Fruit fly (Drosophila melanogaster) whole organism, embryonic: ENCODE data around the gene CG17752.

Experiments
- Ada2b ChIP-seq: fragments of 200-800 bp; sonication (Bioruptor generic); IDR thresholded peaks from 2 replicates; pipeline ENCODE4 v1.3.6; 2022; ENCODE audit warnings: missing biosample characterization, missing genetic modification characterization
- Bgb ChIP-seq: fragments of 200-800 bp; sonication (Bioruptor generic); IDR thresholded peaks from 2 replicates; pipeline ENCODE4 v1.3.6; 2022; ENCODE audit warnings: missing biosample characterization, missing genetic modification characterization; ENCODE audit not compliant: partially characterized antibody
- CG10147 ChIP-seq: fragments of 200-800 bp; sonication (Bioruptor generic); optimal IDR thresholded peaks from 2 replicates; lab custom pipeline; 2019; ENCODE audit warnings: missing biosample characterization, mild to moderate bottlenecking, missing genetic modification characterization, moderate library complexity
- CG10274 ChIP-seq: fragments of 200-800 bp; sonication (Bioruptor generic); optimal IDR thresholded peaks from 3 replicates; lab custom pipeline; 2017; ENCODE audit warnings: missing biosample characterization, mild to moderate bottlenecking, missing genetic modification characterization
- CG10979 ChIP-seq: fragments of 200-800 bp; sonication (Bioruptor generic); optimal IDR thresholded peaks from 2 replicates; lab custom pipeline; 2018; ENCODE audit warnings: missing biosample characterization, mild to moderate bottlenecking, missing genetic modification characterization, moderate library complexity
- CG12071 ChIP-seq: fragments of 200-800 bp; sonication (Bioruptor generic); optimal IDR thresholded peaks from 3 replicates; lab custom pipeline; 2018; ENCODE audit warnings: missing biosample characterization, mild to moderate bottlenecking, missing genetic modification characterization
- CG12219 ChIP-seq: fragments of 200-800 bp; sonication (Bioruptor generic); optimal IDR thresholded peaks from 3 replicates; lab custom pipeline; 2018; ENCODE audit warnings: missing biosample characterization, mild to moderate bottlenecking, missing genetic modification characterization
- CG12299 ChIP-seq: fragments of 200-800 bp; sonication (Bioruptor generic); optimal IDR thresholded peaks from 2 replicates; lab custom pipeline; 2018; ENCODE audit warnings: missing biosample characterization, mild to moderate bottlenecking, missing genetic modification characterization
- CG12659 ChIP-seq: fragments of 200-800 bp; sonication (Bioruptor generic); optimal IDR thresholded peaks from 3 replicates; lab custom pipeline; 2017; ENCODE audit warnings: mild to moderate bottlenecking, missing biosample characterization, missing genetic modification reagents, missing genetic modification characterization
- CG13296 ChIP-seq: fragments of 200-800 bp; sonication (Bioruptor generic); optimal IDR thresholded peaks from 3 replicates; lab custom pipeline; 2018; ENCODE audit warnings: missing biosample characterization, mild to moderate bottlenecking, missing genetic modification characterization
- CG18476 ChIP-seq: fragments of 200-800 bp; sonication (Bioruptor generic); optimal IDR thresholded peaks from 2 replicates; lab custom pipeline; 2016; ENCODE audit warnings: missing biosample characterization, mild to moderate bottlenecking, missing genetic modification characterization
- CG18599 ChIP-seq: fragments of 200-800 bp; sonication (Bioruptor generic); optimal IDR thresholded peaks from 3 replicates; lab custom pipeline; 2017; ENCODE audit warnings: missing biosample characterization, missing genetic modification characterization, mild to moderate bottlenecking, moderate library complexity, missing genetic modification reagents
- CG2129 ChIP-seq: fragments of 200-800 bp; sonication (Bioruptor generic); IDR thresholded peaks from 2 replicates; pipeline ENCODE4 v1.3.6; 2022; ENCODE audit warnings: missing biosample characterization, missing genetic modification characterization; ENCODE audit not compliant: partially characterized antibody
- CG32532 ChIP-seq: fragments of 200-800 bp; sonication (Bioruptor generic); IDR thresholded peaks from 2 replicates; pipeline ENCODE4 v1.3.6; 2022; ENCODE audit warnings: missing biosample characterization, missing genetic modification characterization
- CG4328 ChIP-seq: fragments of 200-800 bp; sonication (Bioruptor generic); optimal IDR thresholded peaks from 3 replicates; lab custom pipeline; 2017; ENCODE audit warnings: missing biosample characterization, missing genetic modification reagents, missing genetic modification characterization
- CG6791 ChIP-seq: fragments of 200-800 bp; sonication (Bioruptor generic); IDR thresholded peaks from 3 replicates; pipeline ENCODE4 v1.3.6; 2022; ENCODE audit warnings: missing biosample characterization, missing genetic modification characterization; ENCODE audit not compliant: partially characterized antibody
- CG8290 ChIP-seq, 3 experiments: fragments of 200-800 bp; sonication (Bioruptor generic); optimal IDR thresholded peaks; 2 replicates each; lab custom pipeline; 2016 to 2019; ENCODE audit warnings: missing biosample characterization in 3 of 3, missing genetic modification characterization in 3 of 3, mild to moderate bottlenecking in 2 of 3, moderate library complexity in 1 of 3
- CG9932 ChIP-seq: fragments of 200-800 bp; sonication (Bioruptor generic); IDR thresholded peaks from 2 replicates; pipeline ENCODE4 v1.3.6; 2022; ENCODE audit warnings: missing biosample characterization, missing genetic modification characterization
- CHES-1-like ChIP-seq: fragments of 200-800 bp; sonication (Bioruptor generic); optimal IDR thresholded peaks from 2 replicates; lab custom pipeline; 2016; ENCODE audit warnings: missing biosample characterization, missing genetic modification characterization
- CTCF ChIP-seq: fragments of 200-800 bp; sonication (Bioruptor generic); optimal IDR thresholded peaks from 2 replicates; lab custom pipeline; 2017; ENCODE audit warnings: missing biosample characterization, mild to moderate bottlenecking, missing genetic modification characterization, moderate library complexity
- Dip3 ChIP-seq: fragments of 200-800 bp; sonication (Bioruptor generic); optimal IDR thresholded peaks from 3 replicates; lab custom pipeline; 2016; ENCODE audit warnings: missing biosample characterization, missing genetic modification characterization
- E2f2 ChIP-seq: fragments of 200-800 bp; sonication (Bioruptor generic); IDR thresholded peaks from 2 replicates; pipeline ENCODE4 v1.3.6; 2022; ENCODE audit warnings: missing biosample characterization, missing genetic modification characterization
- H15 ChIP-seq: fragments of 200-800 bp; sonication (Bioruptor generic); IDR thresholded peaks from 3 replicates; pipeline ENCODE4 v1.3.6; 2022; ENCODE audit warnings: missing biosample characterization, missing genetic modification characterization
- Hmx ChIP-seq: fragments of 200-800 bp; sonication (Bioruptor generic); optimal IDR thresholded peaks from 2 replicates; lab custom pipeline; 2016; ENCODE audit warnings: missing biosample characterization, missing genetic modification characterization
- Lpt ChIP-seq: fragments of >200 bp; optimal IDR thresholded peaks from 2 replicates; lab custom pipeline; 2018; ENCODE audit warnings: missing biosample characterization, missing genetic modification characterization
- NC2β ChIP-seq: fragments of 200-800 bp; sonication (Bioruptor generic); optimal IDR thresholded peaks from 2 replicates; lab custom pipeline; 2016; ENCODE audit warnings: missing biosample characterization, missing genetic modification characterization
- Spps ChIP-seq: fragments of 200-800 bp; sonication (Bioruptor generic); optimal IDR thresholded peaks from 2 replicates; lab custom pipeline; 2018; ENCODE audit warnings: missing biosample characterization, mild to moderate bottlenecking, missing genetic modification characterization
- Usf ChIP-seq: fragments of 200-800 bp; sonication (Bioruptor generic); optimal IDR thresholded peaks from 2 replicates; lab custom pipeline; 2017; ENCODE audit warnings: missing genotype, missing biosample characterization, missing genetic modification characterization
- Vsx1 ChIP-seq: fragments of 200-800 bp; sonication (Bioruptor generic); optimal IDR thresholded peaks from 2 replicates; lab custom pipeline; 2017; ENCODE audit warnings: missing biosample characterization, mild to moderate bottlenecking, missing genetic modification characterization, missing genetic modification reagents
- Xbp1 ChIP-seq: fragments of 200-800 bp; sonication (Bioruptor generic); optimal IDR thresholded peaks from 3 replicates; lab custom pipeline; 2016; ENCODE audit warnings: missing biosample characterization, mild to moderate bottlenecking, missing genetic modification characterization
- bab2 ChIP-seq: fragments of 200-800 bp; sonication (Bioruptor generic); optimal IDR thresholded peaks from 2 replicates; lab custom pipeline; 2016; ENCODE audit warnings: missing biosample characterization, missing genetic modification characterization
- bsh ChIP-seq, 2 experiments: fragments of 200-800 bp; sonication (Bioruptor generic); optimal IDR thresholded peaks; 2 replicates each; lab custom pipeline; 2017 to 2018; ENCODE audit warnings: mild to moderate bottlenecking in 2 of 2, missing biosample characterization in 2 of 2, missing genetic modification characterization in 2 of 2, moderate library complexity in 1 of 2
- btn ChIP-seq: fragments of 200-800 bp; sonication (Bioruptor generic); optimal IDR thresholded peaks from 2 replicates; lab custom pipeline; 2016; ENCODE audit warnings: missing biosample characterization, missing genetic modification characterization
- cas ChIP-seq: fragments of 200-800 bp; sonication (Bioruptor generic); IDR thresholded peaks from 2 replicates; pipeline ENCODE4 v1.3.6; 2022; ENCODE audit warnings: missing biosample characterization, missing genetic modification characterization
- da ChIP-seq: fragments of 200-800 bp; sonication (Bioruptor generic); optimal IDR thresholded peaks from 2 replicates; lab custom pipeline; 2016; ENCODE audit warnings: missing biosample characterization, missing genetic modification characterization
- danr ChIP-seq: fragments of 200-800 bp; sonication (Bioruptor generic); IDR thresholded peaks from 2 replicates; pipeline ENCODE4 v1.3.6; 2022; ENCODE audit warnings: missing biosample characterization, missing genetic modification characterization
- dysf ChIP-seq: fragments of 200-800 bp; sonication (Bioruptor generic); IDR thresholded peaks from 3 replicates; pipeline ENCODE4 v1.3.6; 2022; ENCODE audit warnings: missing biosample characterization, missing genetic modification characterization
- exex ChIP-seq: fragments of 200-800 bp; sonication (Bioruptor generic); optimal IDR thresholded peaks from 4 replicates; lab custom pipeline; 2018; ENCODE audit warnings: missing biosample characterization, mild to moderate bottlenecking, missing genetic modification characterization, moderate library complexity
- gcm ChIP-seq: fragments of 200-800 bp; sonication (Bioruptor generic); optimal IDR thresholded peaks from 2 replicates; lab custom pipeline; 2019; ENCODE audit warnings: missing biosample characterization, mild to moderate bottlenecking, missing genetic modification characterization, moderate library complexity
- jumu ChIP-seq: fragments of 200-800 bp; sonication (Bioruptor generic); optimal IDR thresholded peaks from 3 replicates; lab custom pipeline; 2016; ENCODE audit warnings: missing biosample characterization, missing genetic modification characterization
- klu ChIP-seq: fragments of 200-800 bp; sonication (Bioruptor generic); IDR thresholded peaks from 2 replicates; pipeline ENCODE4 v1.3.6; 2022; ENCODE audit warnings: missing biosample characterization, missing genetic modification characterization
- lmd ChIP-seq: fragments of 200-800 bp; sonication (Bioruptor generic); IDR thresholded peaks from 2 replicates; pipeline ENCODE4 v1.3.6; 2022; ENCODE audit warnings: missing biosample characterization, missing genetic modification characterization
- luna ChIP-seq: fragments of 200-800 bp; sonication (Bioruptor generic); optimal IDR thresholded peaks from 2 replicates; lab custom pipeline; 2016; ENCODE audit warnings: missing biosample characterization, missing genetic modification characterization
- mld ChIP-seq: fragments of 200-800 bp; sonication (Bioruptor generic); IDR thresholded peaks from 3 replicates; pipeline ENCODE4 v1.3.6; 2022; ENCODE audit warnings: missing biosample characterization, missing genetic modification characterization; ENCODE audit not compliant: partially characterized antibody
- pfk ChIP-seq: fragments of 200-800 bp; sonication (Bioruptor generic); optimal IDR thresholded peaks from 2 replicates; lab custom pipeline; 2018; ENCODE audit warnings: missing biosample characterization, mild to moderate bottlenecking, missing genetic modification characterization, moderate library complexity
- sd ChIP-seq: fragments of 200-800 bp; sonication (Bioruptor generic); optimal IDR thresholded peaks from 3 replicates; lab custom pipeline; 2018; ENCODE audit warnings: missing biosample characterization, mild to moderate bottlenecking, missing genetic modification characterization, moderate library complexity
- trh ChIP-seq: fragments of 200-800 bp; sonication (Bioruptor generic); optimal IDR thresholded peaks from 2 replicates; lab custom pipeline; 2016; ENCODE audit warnings: missing biosample characterization, missing genetic modification characterization
- wdn ChIP-seq: fragments of 200-800 bp; sonication (Bioruptor generic); IDR thresholded peaks from 2 replicates; pipeline ENCODE4 v1.3.6; 2022; ENCODE audit warnings: missing biosample characterization, missing genetic modification characterization

Gene CG17752

DNA sequence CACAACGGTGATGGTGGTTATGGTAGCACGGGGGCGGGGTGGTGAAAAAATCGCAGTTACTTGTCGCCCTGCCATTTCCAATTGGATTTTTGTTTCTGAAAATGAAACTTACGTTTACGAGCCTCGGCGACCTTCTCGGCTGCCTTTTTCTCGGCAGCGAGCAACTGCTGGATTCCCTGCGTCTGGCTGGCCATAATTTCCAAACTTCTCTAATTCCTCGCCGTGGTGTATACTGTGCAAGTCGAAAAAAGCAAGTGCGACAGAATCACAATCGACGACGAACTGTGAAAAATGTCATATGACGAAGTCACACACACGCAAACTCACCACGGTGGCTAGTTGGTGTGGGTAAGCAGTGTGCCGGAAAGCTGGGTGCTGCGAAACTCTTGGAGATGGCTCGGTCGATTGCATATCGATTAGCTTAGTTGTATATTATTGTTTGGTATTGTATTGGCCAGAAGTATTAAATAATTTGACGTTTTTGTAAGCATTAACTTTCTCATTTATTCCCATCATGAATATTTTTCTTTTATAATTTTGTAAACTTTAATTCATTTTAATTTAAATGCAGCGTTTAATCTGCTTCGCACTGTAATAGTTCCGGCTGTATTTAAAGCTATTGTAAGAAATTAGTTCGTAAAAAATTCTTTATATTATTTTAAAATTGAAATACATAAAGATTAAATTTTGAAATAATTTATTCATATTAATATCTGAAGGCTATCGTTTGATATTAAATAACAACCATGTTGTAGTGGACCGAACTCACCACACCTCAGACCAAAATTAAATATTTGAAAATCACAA lies 34.3 kb downstream of the CG17752 start, which contains the start of gene Vha13 (continued):
- 0 out of 2 replicates have a peak, but pooled peaks have one; percentile 11 for TF ChIP-seq CG2129 (GFP tag; lab: Robert Waterston, UW)
- TF ChIP-seq cas (GFP tag; lab: Robert Waterston, UW) = peak; percentile 35; the same call in 1 of the 2 replicates
- TF ChIP-seq CG12219 (GFP tag; lab: Kevin White, UChicago) = peak; percentile 12
- no peak for TF ChIP-seq CG4328 (GFP tag; lab: Kevin White, UChicago)
- peak; percentile 16 for TF ChIP-seq bab2
- TF ChIP-seq Bgb (GFP tag; lab: Robert Waterston, UW) = peak; percentile 79
- TF ChIP-seq gcm (GFP tag; lab: Kevin White, UChicago) = peak; percentile 17
- peak; percentile 66 for TF ChIP-seq CG32532
- TF ChIP-seq mld = peak; percentile 48; the same call in 1 of the 3 replicates
- peak; percentile 70 for TF ChIP-seq CG13296 (GFP tag; lab: Kevin White, UChicago)
- no peak for TF ChIP-seq exex
- no peak for TF ChIP-seq CG18476 (GFP tag; lab: Kevin White, UChicago)
- TF ChIP-seq CG12071 = peak; percentile 53
- TF ChIP-seq CHES-1-like (GFP tag; lab: Kevin White, UChicago) = peak; percentile 39
- peak; percentile 63; the same call in 2 of the 3 replicates for TF ChIP-seq dysf (GFP tag; lab: Robert Waterston, UW)
- TF ChIP-seq CG12299 (tag; lab: Kevin White, UChicago) = peak; percentile 29
- peak; percentile 56 for TF ChIP-seq CG12659 (GFP tag; lab: Kevin White, UChicago)
- peak; percentile 82 for TF ChIP-seq CG6791
- peak; percentile 22 for TF ChIP-seq CTCF (GFP tag; lab: Kevin White, UChicago)
- peak; percentile 52; the same call in 1 of the 2 replicates for TF ChIP-seq danr (GFP tag; lab: Robert Waterston, UW)
- no peak for TF ChIP-seq CG10274 (GFP tag; lab: Kevin White, UChicago)
- peak in 1 of 2 experiments; percentile 30 for TF ChIP-seq bsh (GFP tag; optimal IDR thresholded peaks at IDR 0.05; lab: Kevin White, UChicago)
- no peak for TF ChIP-seq Vsx1 (GFP tag; lab: Kevin White, UChicago)
- no peak for TF ChIP-seq Spps (tag; lab: Kevin White, UChicago)
- TF ChIP-seq da = no peak
- TF ChIP-seq Xbp1 (GFP tag; lab: Kevin White, UChicago) = peak; percentile 64
- no peak for TF ChIP-seq luna (GFP tag; lab: Kevin White, UChicago)
- no peak for TF ChIP-seq jumu
- TF ChIP-seq CG9932 (GFP tag; lab: Robert Waterston, UW) = peak; percentile 91
- no peak for TF ChIP-seq btn (GFP tag; lab: Kevin White, UChicago)
- no peak for TF ChIP-seq trh (GFP tag; lab: Kevin White, UChicago)
- TF ChIP-seq wdn (GFP tag; lab: Robert Waterston, UW) = peak; percentile 18; the same call in 1 of the 2 replicates
- TF ChIP-seq Ada2b (GFP tag; lab: Robert Waterston, UW) = 0 out of 2 replicates have a peak, but pooled peaks have one; percentile 9
- TF ChIP-seq NC2β (GFP tag; lab: Kevin White, UChicago) = no peak
- peak; percentile 23 for TF ChIP-seq Dip3 (GFP tag; lab: Kevin White, UChicago)
- TF ChIP-seq Lpt (GFP tag; lab: Kevin White, UChicago) = no peak
- no peak for TF ChIP-seq CG8290 (GFP tag; optimal IDR thresholded peaks at IDR 0.05; lab: Kevin White, UChicago)
- TF ChIP-seq CG8290 (tag; optimal IDR thresholded peaks at IDR 0.05; lab: Kevin White, UChicago) = peak in 1 of 2 experiments; percentile 87
- peak; percentile 73 for TF ChIP-seq CG18599
- no peak; the same call in 1 of the 2 replicates for TF ChIP-seq E2f2 (GFP tag; lab: Robert Waterston, UW)
- peak; percentile 51 for TF ChIP-seq lmd
- peak; percentile 38; the same call in 1 of the 3 replicates for TF ChIP-seq H15 (GFP tag; lab: Robert Waterston, UW)
- peak; percentile 43 for TF ChIP-seq pfk
- no peak for TF ChIP-seq Hmx (GFP tag; lab: Kevin White, UChicago)
- peak; percentile 34 for TF ChIP-seq CG10147 (GFP tag; lab: Kevin White, UChicago)
- TF ChIP-seq CG10979 (tag; lab: Kevin White, UChicago) = no peak
- peak; percentile 47 for TF ChIP-seq sd (tag; lab: Kevin White, UChicago)
- TF ChIP-seq klu (GFP tag; lab: Robert Waterston, UW) = peak; percentile 25; the same call in 1 of the 2 replicates
- TF ChIP-seq Usf (GFP tag; lab: Kevin White, UChicago) = peak; percentile 33
